Worm (Caenorhabditis elegans): ENCODE results near the gene T22B2.1.
A peak's percentile ranks its signal among the peaks of the same experiment; 100 is the strongest.

T22B2.1 gene

ce11 chrX:3960345-3960744, 34.5 kb downstream of the T22B2.1 start:
- peak; percentile 16 for TF ChIP-seq unc-55 (GFP tag; optimal IDR thresholded peaks at IDR 0.05)
- no peak for TF ChIP-seq ama-1 (optimal IDR thresholded peaks at IDR 0.05)

ce11 chrX:3966332-3966731, 40.5 kb downstream of the T22B2.1 start, which contains the start of gene C16B8.2:
Gene C16B8.2, minus strand, starts transcription at chrX:3966432.
- TF ChIP-seq zag-1 (tag; optimal IDR thresholded peaks at IDR 0.05) (no peak), nhr-77 (tag; optimal IDR thresholded peaks at IDR 0.05) (no peak), sma-3 (GFP tag; optimal IDR thresholded peaks at IDR 0.05) (no peak), lin-39 (tag; optimal IDR thresholded peaks at IDR 0.05) (no peak), nhr-23 (tag; optimal IDR thresholded peaks at IDR 0.05) (no peak), lin-13 (GFP tag; optimal IDR thresholded peaks at IDR 0.05) (no peak)

ce11 chrX:3968209-3968960, 42.5 kb downstream of the T22B2.1 start, which contains the start of gene C16B8.3:
Gene C16B8.3, minus strand, starts transcription at chrX:3968634.
- no peak for TF ChIP-seq ZK546.5 (tag; optimal IDR thresholded peaks at IDR 0.05)
- no peak for TF ChIP-seq skn-1 (tag; optimal IDR thresholded peaks at IDR 0.05)
- no peak for TF ChIP-seq lsy-2 (tag; optimal IDR thresholded peaks at IDR 0.05)
- TF ChIP-seq blmp-1 (tag; optimal IDR thresholded peaks at IDR 0.05; ENCODE audit: insufficient read depth): no peak
- TF ChIP-seq elt-1 (tag; optimal IDR thresholded peaks at IDR 0.05): no peak
- TF ChIP-seq sma-9 (GFP tag; optimal IDR thresholded peaks at IDR 0.05): peak; percentile 27
- TF ChIP-seq sma-9 (tag; optimal IDR thresholded peaks at IDR 0.05): no peak
- TF ChIP-seq sem-4 (tag; optimal IDR thresholded peaks at IDR 0.05): no peak
- TF ChIP-seq R02D3.7 (tag; optimal IDR thresholded peaks at IDR 0.05): no peak
- no peak for TF ChIP-seq aly-2 (tag; optimal IDR thresholded peaks at IDR 0.05)
- TF ChIP-seq nhr-12 (tag; optimal IDR thresholded peaks at IDR 0.05): no peak
- no peak for TF ChIP-seq snpc-4 (tag; optimal IDR thresholded peaks at IDR 0.05)
- TF ChIP-seq lin-11 (tag; optimal IDR thresholded peaks at IDR 0.05): no peak
- no peak for TF ChIP-seq Y55F3AM.14 (GFP tag; optimal IDR thresholded peaks at IDR 0.05)
- no peak for TF ChIP-seq ama-1 (optimal IDR thresholded peaks at IDR 0.05)
- peak in 1 of 2 experiments; percentile 11 for TF ChIP-seq mdl-1 (tag; optimal IDR thresholded peaks at IDR 0.05)
- no peak for TF ChIP-seq nhr-237 (tag; optimal IDR thresholded peaks at IDR 0.05)
- no peak for TF ChIP-seq alr-1 (tag; optimal IDR thresholded peaks at IDR 0.05)
- TF ChIP-seq unc-39 (tag; optimal IDR thresholded peaks at IDR 0.05): no peak
- no peak for TF ChIP-seq unc-55 (GFP tag; optimal IDR thresholded peaks at IDR 0.05)
- TF ChIP-seq fos-1 (tag; optimal IDR thresholded peaks at IDR 0.05): peak; percentile 67
- no peak for TF ChIP-seq lin-13 (GFP tag; optimal IDR thresholded peaks at IDR 0.05)
- TF ChIP-seq zag-1 (tag; optimal IDR thresholded peaks at IDR 0.05): no peak
- TF ChIP-seq C34F6.9 (tag; optimal IDR thresholded peaks at IDR 0.05): no peak
- peak; percentile 61 for TF ChIP-seq crh-2 (tag; optimal IDR thresholded peaks at IDR 0.05)
- peak; percentile 2 for TF ChIP-seq F13H6.1 (tag; optimal IDR thresholded peaks at IDR 0.05)
- TF ChIP-seq gmeb-1 (tag; optimal IDR thresholded peaks at IDR 0.05): peak; percentile 37
- no peak for TF ChIP-seq ztf-11 (tag; optimal IDR thresholded peaks at IDR 0.05)
- no peak for TF ChIP-seq nhr-25 (tag; optimal IDR thresholded peaks at IDR 0.05)
- TF ChIP-seq ceh-82 (tag; optimal IDR thresholded peaks at IDR 0.05): no peak

- TF ChIP-seq nhr-129 (tag; optimal IDR thresholded peaks at IDR 0.05): peak; percentile 49
- TF ChIP-seq crh-2 (tag; optimal IDR thresholded peaks at IDR 0.05): peak; percentile 25
- TF ChIP-seq sma-9 (GFP tag; optimal IDR thresholded peaks at IDR 0.05): peak; percentile 18
- TF ChIP-seq sma-9 (tag; optimal IDR thresholded peaks at IDR 0.05): no peak
- no peak for TF ChIP-seq dmd-4 (tag; optimal IDR thresholded peaks at IDR 0.05)
Measured at ce11 chrX:3969353-3969752, 43.5 kb downstream of the T22B2.1 start.

- TF ChIP-seq C34F6.9 (tag; optimal IDR thresholded peaks at IDR 0.05): peak; percentile 47
- peak; percentile 59 for TF ChIP-seq egl-27 (tag; optimal IDR thresholded peaks at IDR 0.05)
- no peak for TF ChIP-seq sem-4 (tag; optimal IDR thresholded peaks at IDR 0.05)
- TF ChIP-seq nhr-129 (tag; optimal IDR thresholded peaks at IDR 0.05): peak; percentile 89
- TF ChIP-seq gmeb-1 (tag; optimal IDR thresholded peaks at IDR 0.05): peak; percentile 67
- TF ChIP-seq ceh-16 (tag; optimal IDR thresholded peaks at IDR 0.05): no peak
- TF ChIP-seq zag-1 (tag; optimal IDR thresholded peaks at IDR 0.05): peak; percentile 37
- TF ChIP-seq lsy-2 (tag; optimal IDR thresholded peaks at IDR 0.05): peak in 1 of 2 experiments; percentile 69
- no peak for TF ChIP-seq snpc-4 (tag; optimal IDR thresholded peaks at IDR 0.05)
- TF ChIP-seq sma-9 (GFP tag; optimal IDR thresholded peaks at IDR 0.05): peak; percentile 72
- TF ChIP-seq sma-9 (tag; optimal IDR thresholded peaks at IDR 0.05): no peak
- TF ChIP-seq mdl-1 (tag; optimal IDR thresholded peaks at IDR 0.05): peak in 1 of 2 experiments; percentile 44
- no peak for TF ChIP-seq ztf-4 (tag; optimal IDR thresholded peaks at IDR 0.05)
- peak; percentile 67 for TF ChIP-seq mab-5 (tag; optimal IDR thresholded peaks at IDR 0.05)
- peak; percentile 76 for TF ChIP-seq sma-3 (GFP tag; optimal IDR thresholded peaks at IDR 0.05)
- TF ChIP-seq fos-1 (tag; optimal IDR thresholded peaks at IDR 0.05): peak; percentile 70
- no peak for TF ChIP-seq dmd-4 (tag; optimal IDR thresholded peaks at IDR 0.05)
- TF ChIP-seq lin-13 (GFP tag; optimal IDR thresholded peaks at IDR 0.05): peak; percentile 67
- TF ChIP-seq nhr-21 (tag; optimal IDR thresholded peaks at IDR 0.05): peak; percentile 48
- no peak for TF ChIP-seq nhr-6 (tag; optimal IDR thresholded peaks at IDR 0.05)
- TF ChIP-seq aly-2 (tag; optimal IDR thresholded peaks at IDR 0.05): no peak
- TF ChIP-seq crh-2 (tag; optimal IDR thresholded peaks at IDR 0.05): peak; percentile 84
- peak; percentile 68 for TF ChIP-seq lin-11 (tag; optimal IDR thresholded peaks at IDR 0.05)
- peak; percentile 68 for TF ChIP-seq F13H6.1 (tag; optimal IDR thresholded peaks at IDR 0.05)
- peak; percentile 59 for TF ChIP-seq unc-55 (GFP tag; optimal IDR thresholded peaks at IDR 0.05)
Measured at ce11 chrX:3969980-3970403, 44.1 kb downstream of the T22B2.1 start.
